Worm (Caenorhabditis elegans) whole organism, mixed stage, embryonic: Measurements from ENCODE around the gene rev-1.

Experiments used
- M03D4.4 ChIP-seq: sonication (generic microtip); optimal IDR thresholded peaks from 2 replicates; lab custom pipeline; 2017; ENCODE audit warnings: mild to moderate bottlenecking, missing genetic modification characterization, missing compliant biosample characterization
- bed-3 ChIP-seq: fragments of 200-800 bp; sonication (Bioruptor generic); optimal IDR thresholded peaks from 3 replicates; lab custom pipeline; 2018; ENCODE audit warnings: mild to moderate bottlenecking, missing genetic modification characterization, moderate library complexity, missing compliant biosample characterization
- blmp-1 ChIP-seq: fragments of 150-350 bp; optimal IDR thresholded peaks from 2 replicates; lab custom pipeline; 2014; ENCODE audit warnings: missing biosample characterization, missing genetic modification characterization
- ceh-39 ChIP-seq: fragments of 150-350 bp; optimal IDR thresholded peaks from 2 replicates; lab custom pipeline; 2014; ENCODE audit warnings: missing biosample characterization, missing genetic modification characterization
- ceh-43 ChIP-seq: fragments of 200-800 bp; sonication (Bioruptor generic); optimal IDR thresholded peaks from 2 replicates; lab custom pipeline; 2018; ENCODE audit warnings: mild to moderate bottlenecking, missing genetic modification characterization, moderate library complexity, missing compliant biosample characterization
- ceh-83 ChIP-seq: fragments of 200-800 bp; sonication (Bioruptor generic); optimal IDR thresholded peaks from 2 replicates; lab custom pipeline; 2018; ENCODE audit warnings: mild to moderate bottlenecking, missing genetic modification characterization, missing compliant biosample characterization
- ces-1 ChIP-seq: fragments of 150-350 bp; optimal IDR thresholded peaks from 2 replicates; lab custom pipeline; 2014; ENCODE audit warnings: missing biosample characterization, missing genetic modification reagents, missing genetic modification characterization
- cnd-1 ChIP-seq: fragments of 200-800 bp; sonication (Bioruptor generic); optimal IDR thresholded peaks from 2 replicates; lab custom pipeline; 2018; ENCODE audit warnings: mild to moderate bottlenecking, missing genetic modification characterization, missing compliant biosample characterization
- drap-1 ChIP-seq: fragments of 200-800 bp; sonication (Bioruptor generic); optimal IDR thresholded peaks from 3 replicates; lab custom pipeline; 2018; ENCODE audit warnings: mild to moderate bottlenecking, missing genetic modification characterization, missing compliant biosample characterization
- elt-1 ChIP-seq: sonication (generic microtip); optimal IDR thresholded peaks from 2 replicates; lab custom pipeline; 2017; ENCODE audit warnings: missing genetic modification characterization, mild to moderate bottlenecking, missing compliant biosample characterization, antibody characterized with exemption, moderate library complexity, borderline replicate concordance; ENCODE audit not compliant: insufficient read depth
- elt-3 ChIP-seq: fragments of 150-350 bp; optimal IDR thresholded peaks from 2 replicates; lab custom pipeline; 2014; ENCODE audit warnings: missing biosample characterization, missing genetic modification characterization
- flh-1 ChIP-seq: fragments of 200-800 bp; sonication (Bioruptor generic); optimal IDR thresholded peaks from 2 replicates; lab custom pipeline; 2018; ENCODE audit warnings: mild to moderate bottlenecking, missing genetic modification characterization, moderate library complexity, missing compliant biosample characterization
- ham-2 ChIP-seq: fragments of 200-800 bp; sonication (Bioruptor generic); optimal IDR thresholded peaks from 2 replicates; lab custom pipeline; 2018; ENCODE audit warnings: mild to moderate bottlenecking, missing genetic modification characterization, missing compliant biosample characterization
- hlh-1 ChIP-seq: fragments of 150-350 bp; optimal IDR thresholded peaks from 2 replicates; lab custom pipeline; 2014; ENCODE audit warnings: missing biosample characterization, missing genetic modification reagents, missing genetic modification characterization
- lin-13 ChIP-seq: fragments of 150-350 bp; optimal IDR thresholded peaks from 2 replicates; lab custom pipeline; 2014; ENCODE audit warnings: missing biosample characterization, missing genetic modification characterization
- lin-32 ChIP-seq: fragments of 200-800 bp; sonication (Bioruptor generic); optimal IDR thresholded peaks from 2 replicates; lab custom pipeline; 2018; ENCODE audit warnings: mild to moderate bottlenecking, missing genetic modification characterization, missing compliant biosample characterization
- lsy-2 ChIP-seq: fragments of 150-350 bp; optimal IDR thresholded peaks from 2 replicates; lab custom pipeline; 2014; ENCODE audit warnings: missing biosample characterization, missing genetic modification characterization
- mab-5 ChIP-seq: fragments of 150-350 bp; optimal IDR thresholded peaks from 2 replicates; lab custom pipeline; 2014; ENCODE audit warnings: missing biosample characterization, missing genetic modification characterization
- mep-1 ChIP-seq: fragments of 150-350 bp; optimal IDR thresholded peaks from 2 replicates; lab custom pipeline; 2017; ENCODE audit warnings: missing biosample characterization, missing genetic modification reagents, missing genetic modification characterization, inconsistent platforms
- mls-2 ChIP-seq: sonication (generic microtip); optimal IDR thresholded peaks from 2 replicates; lab custom pipeline; 2016; ENCODE audit warnings: mild to moderate bottlenecking, missing genetic modification characterization, moderate library complexity, missing compliant biosample characterization
- nhr-12 ChIP-seq: fragments of 150-350 bp; optimal IDR thresholded peaks from 2 replicates; lab custom pipeline; 2014; ENCODE audit warnings: missing biosample characterization, missing genetic modification characterization
- nhr-2 ChIP-seq: fragments of 150-350 bp; optimal IDR thresholded peaks from 2 replicates; lab custom pipeline; 2014; ENCODE audit warnings: missing biosample characterization, missing genetic modification characterization
- nhr-237 ChIP-seq: fragments of 150-350 bp; optimal IDR thresholded peaks from 2 replicates; lab custom pipeline; 2014; ENCODE audit warnings: missing biosample characterization, missing genetic modification characterization
- nhr-28 ChIP-seq: fragments of 150-350 bp; optimal IDR thresholded peaks from 2 replicates; lab custom pipeline; 2014; ENCODE audit warnings: missing biosample characterization, missing genetic modification characterization
- nhr-76 ChIP-seq: sonication (generic microtip); optimal IDR thresholded peaks from 2 replicates; lab custom pipeline; 2017; ENCODE audit warnings: missing biosample characterization, missing genetic modification characterization
- pha-4 ChIP-seq: fragments of 150-350 bp; optimal IDR thresholded peaks from 2 replicates; lab custom pipeline; 2018; ENCODE audit warnings: missing biosample characterization, missing genetic modification reagents, missing genetic modification characterization
- sem-2 ChIP-seq: fragments of 200-800 bp; sonication (Bioruptor generic); optimal IDR thresholded peaks from 2 replicates; lab custom pipeline; 2018; ENCODE audit warnings: mild to moderate bottlenecking, missing genetic modification characterization, missing compliant biosample characterization
- snpc-4 ChIP-seq: fragments of 150-350 bp; optimal IDR thresholded peaks from 2 replicates; lab custom pipeline; 2014; ENCODE audit warnings: missing biosample characterization, missing genetic modification characterization
- sptf-1 ChIP-seq: sonication (generic microtip); optimal IDR thresholded peaks from 2 replicates; lab custom pipeline; 2017; ENCODE audit warnings: mild to moderate bottlenecking, missing genetic modification characterization, moderate library complexity, missing compliant biosample characterization
- tbx-8 ChIP-seq: fragments of 200-800 bp; sonication (Bioruptor generic); optimal IDR thresholded peaks from 2 replicates; lab custom pipeline; 2018; ENCODE audit warnings: mild to moderate bottlenecking, missing genetic modification characterization, moderate library complexity, missing compliant biosample characterization
- unc-120 ChIP-seq: sonication (generic microtip); optimal IDR thresholded peaks from 2 replicates; lab custom pipeline; 2017; ENCODE audit warnings: missing genetic modification characterization, missing compliant biosample characterization; ENCODE audit not compliant: poor library complexity, severe bottlenecking
- unc-39 ChIP-seq: fragments of 150-350 bp; optimal IDR thresholded peaks from 2 replicates; lab custom pipeline; 2014; ENCODE audit warnings: missing biosample characterization, missing genetic modification characterization
- unc-62 ChIP-seq: fragments of 150-350 bp; optimal IDR thresholded peaks from 2 replicates; lab custom pipeline; 2014; ENCODE audit warnings: missing biosample characterization, missing genetic modification reagents, missing genetic modification characterization
- zip-8 ChIP-seq: fragments of 150-350 bp; optimal IDR thresholded peaks from 2 replicates; lab custom pipeline; 2014; ENCODE audit warnings: missing biosample characterization, missing genetic modification characterization
- ztf-11 ChIP-seq: fragments of 150-350 bp; optimal IDR thresholded peaks from 2 replicates; lab custom pipeline; 2014; ENCODE audit warnings: missing biosample characterization, missing genetic modification characterization

The rev-1 gene

DNA sequence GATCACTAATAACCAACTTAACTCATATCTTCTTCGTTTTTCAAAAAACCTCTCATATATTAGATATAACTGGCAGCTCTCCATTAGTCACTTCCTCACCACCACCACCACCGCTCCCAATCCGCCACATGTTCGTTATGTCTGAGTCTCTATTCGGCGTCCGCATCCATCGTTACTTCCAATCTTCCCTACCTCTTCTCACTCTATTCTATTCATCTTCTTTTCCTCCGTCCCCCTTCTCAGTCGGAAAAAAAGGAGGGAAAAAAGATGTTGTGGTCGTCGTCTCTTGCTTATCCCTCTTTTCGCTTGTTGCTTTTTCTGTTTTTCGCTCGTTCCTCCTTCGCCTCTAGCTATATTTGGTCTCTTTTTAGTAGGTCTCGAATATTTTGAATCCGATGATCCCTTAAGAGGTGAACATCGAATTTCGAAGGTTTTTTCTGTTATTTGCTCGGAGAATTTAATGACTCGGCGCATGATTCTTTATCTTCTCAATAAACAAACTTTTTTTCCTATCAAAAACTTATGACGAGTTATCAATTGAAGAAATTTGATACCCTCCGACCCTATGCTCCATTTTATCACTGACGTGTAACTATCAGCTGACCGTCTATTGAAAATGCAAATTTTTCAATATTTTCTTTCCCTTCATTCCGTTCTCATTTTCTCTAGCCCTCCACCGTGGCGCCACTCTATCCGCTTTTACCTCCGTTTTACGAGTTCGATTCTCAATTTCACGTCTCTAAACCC lies 8.4 kb upstream of the rev-1 start:
- TF ChIP-seq unc-62 (GFP tag; lab: Kevin White, UChicago): no peak
- TF ChIP-seq lin-32 (GFP tag; lab: Kevin White, UChicago): no peak
- TF ChIP-seq cnd-1 (tag; lab: Kevin White, UChicago): no peak
- no peak for TF ChIP-seq tbx-8 (GFP tag; lab: Kevin White, UChicago)
- TF ChIP-seq mep-1 (tag; lab: Kevin White, UChicago): no peak
- peak; percentile 28 for TF ChIP-seq hlh-1 (tag; lab: Kevin White, UChicago)
- TF ChIP-seq bed-3 (GFP tag; lab: Kevin White, UChicago): no peak
- no peak for TF ChIP-seq blmp-1
- peak; percentile 1 for TF ChIP-seq mls-2 (tag; lab: Kevin White, UChicago)
- TF ChIP-seq lsy-2 (tag; lab: Kevin White, UChicago): peak; percentile 5
- TF ChIP-seq zip-8 (tag; lab: Kevin White, UChicago): no peak
- TF ChIP-seq nhr-237 (tag; lab: Kevin White, UChicago): no peak
- no peak for TF ChIP-seq elt-3 (tag; lab: Kevin White, UChicago)
- no peak for TF ChIP-seq flh-1 (GFP tag; lab: Kevin White, UChicago)
- TF ChIP-seq mab-5 (tag; lab: Kevin White, UChicago): no peak
- TF ChIP-seq ces-1 (GFP tag; lab: Kevin White, UChicago): peak; percentile 51
- no peak for TF ChIP-seq nhr-2 (tag; lab: Kevin White, UChicago)
- TF ChIP-seq unc-120 (tag; lab: Kevin White, UChicago): peak; percentile 68
- TF ChIP-seq nhr-12 (tag; lab: Kevin White, UChicago): no peak
- no peak for TF ChIP-seq nhr-28 (tag; lab: Kevin White, UChicago)
- TF ChIP-seq ceh-83: no peak
- TF ChIP-seq, all 35 proteins: peak for 5

DNA sequence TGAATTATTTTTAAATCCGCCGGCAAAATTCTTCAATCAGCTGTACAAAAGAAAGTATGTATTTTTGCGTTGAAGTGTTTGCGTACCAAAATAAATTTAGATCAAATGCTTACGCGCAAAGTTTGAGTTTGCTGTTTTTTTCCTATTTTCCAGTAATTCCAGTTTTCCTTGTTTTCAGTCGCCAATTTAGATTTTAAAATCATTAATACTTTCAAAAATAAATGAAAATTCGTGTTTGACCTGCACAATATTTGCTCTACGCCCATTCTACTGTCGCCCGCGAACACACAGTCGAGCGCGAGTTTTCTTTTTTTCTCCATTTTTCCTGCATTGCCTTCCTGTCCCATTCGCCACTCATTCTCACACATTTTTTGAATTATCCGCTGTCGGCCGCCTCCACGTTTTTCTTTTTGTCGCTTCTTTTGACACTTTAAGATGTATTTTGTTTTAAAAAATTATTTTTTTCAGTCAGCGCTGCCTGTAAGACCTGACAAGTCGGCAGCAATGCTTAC lies 7.6 kb upstream of the rev-1 start, which contains the start of gene ptc-1:
Gene ptc-1 (plus strand): TSS at position 462 of the 512 bp plus-strand sequence.
- no peak for TF ChIP-seq nhr-237 (tag; lab: Kevin White, UChicago)

DNA sequence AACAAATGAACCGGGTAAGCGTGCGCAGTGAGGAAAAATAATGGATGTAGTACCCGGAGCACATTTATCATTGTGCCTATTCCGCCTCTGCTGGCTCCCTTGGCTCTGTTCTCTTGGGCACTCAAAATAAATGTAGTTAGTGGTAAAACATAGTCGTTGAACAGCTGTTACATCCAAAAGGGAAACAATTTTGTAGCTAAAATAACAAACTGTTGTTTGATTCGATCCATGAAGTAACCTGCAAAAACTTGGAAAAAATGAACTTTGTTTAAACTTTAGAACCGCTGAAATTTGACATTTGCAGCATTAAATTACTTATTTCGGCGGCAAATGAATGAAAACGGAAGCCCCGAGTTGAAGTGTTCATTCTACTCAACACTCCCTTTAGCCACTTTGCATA lies 6.8 kb upstream of the rev-1 start:
- TF ChIP-seq ces-1 (GFP tag; lab: Kevin White, UChicago) (no peak), nhr-28 (tag; lab: Kevin White, UChicago) (no peak), mep-1 (tag; lab: Kevin White, UChicago) (no peak), sptf-1 (no peak), ceh-43 (no peak), ceh-83 (no peak), drap-1 (GFP tag; lab: Kevin White, UChicago) (no peak), unc-120 (tag; lab: Kevin White, UChicago) (no peak), lin-13 (no peak), mls-2 (tag; lab: Kevin White, UChicago) (no peak), lin-32 (GFP tag; lab: Kevin White, UChicago) (no peak), mab-5 (tag; lab: Kevin White, UChicago) (no peak), unc-39 (no peak), tbx-8 (GFP tag; lab: Kevin White, UChicago) (no peak), ztf-11 (no peak)

DNA sequence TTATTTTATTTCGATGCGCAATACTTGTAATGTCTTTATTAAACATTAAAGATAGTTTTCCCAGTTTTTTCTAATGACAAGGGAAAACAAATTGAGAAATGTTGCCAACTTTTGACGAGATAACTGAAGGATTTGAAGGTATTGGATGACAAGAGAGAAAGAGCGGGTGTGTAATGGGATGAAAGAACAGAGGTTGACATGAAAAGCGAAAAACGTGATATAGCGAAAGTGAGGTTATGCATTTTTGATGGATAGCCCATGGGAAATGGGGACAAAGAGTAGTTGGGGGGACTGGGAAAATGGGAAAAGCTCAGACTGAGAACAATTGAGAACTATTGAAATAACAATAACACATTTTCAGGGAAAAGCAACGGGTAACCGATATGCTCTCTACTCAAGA lies 5.2 kb upstream of the rev-1 start:
- TF ChIP-seq ceh-39 (tag; lab: Kevin White, UChicago) (no peak), nhr-12 (tag; lab: Kevin White, UChicago) (no peak), cnd-1 (tag; lab: Kevin White, UChicago) (no peak), unc-62 (GFP tag; lab: Kevin White, UChicago) (peak; percentile 34), elt-3 (tag; lab: Kevin White, UChicago) (no peak), ztf-11 (no peak), M03D4.4 (tag; lab: Kevin White, UChicago) (no peak), nhr-28 (tag; lab: Kevin White, UChicago) (no peak)

- TF ChIP-seq lin-13 (no peak), nhr-237 (tag; lab: Kevin White, UChicago) (no peak), nhr-12 (tag; lab: Kevin White, UChicago) (no peak), snpc-4 (tag; lab: Kevin White, UChicago) (no peak), mls-2 (tag; lab: Kevin White, UChicago) (no peak), cnd-1 (tag; lab: Kevin White, UChicago) (no peak), sem-2 (no peak), ceh-39 (tag; lab: Kevin White, UChicago) (no peak), elt-3 (tag; lab: Kevin White, UChicago) (no peak), ham-2 (GFP tag; lab: Kevin White, UChicago) (no peak), elt-1 (tag; lab: Kevin White, UChicago) (no peak), unc-120 (tag; lab: Kevin White, UChicago) (no peak), tbx-8 (GFP tag; lab: Kevin White, UChicago) (no peak), ceh-43 (no peak), lsy-2 (tag; lab: Kevin White, UChicago) (no peak), pha-4 (no peak), nhr-76 (tag; lab: Kevin White, UChicago) (no peak), ceh-83 (no peak), lin-32 (GFP tag; lab: Kevin White, UChicago) (no peak), hlh-1 (tag; lab: Kevin White, UChicago) (no peak)
Measured at ce11 chrII:7900762-7901161, 340 bp downstream of the rev-1 start.
